Worm (Caenorhabditis elegans) whole organism, L4 larva: ENCODE results near the gene sri-36.
"Not testable (repeated sequence)": the region's sequence is repeated elsewhere in the genome, so short reads cannot be mapped to it uniquely, and the experiment has no call there.

Source experiments
- F49E8.2 ChIP-seq: sonication (generic microtip); optimal IDR thresholded peaks from 2 replicates; lab custom pipeline; 2016; ENCODE audit warnings: missing compliant biosample characterization, mild to moderate bottlenecking, missing genetic modification characterization, borderline replicate concordance
- R02D3.7 ChIP-seq: fragments of 150-350 bp; sonication (generic microtip); optimal IDR thresholded peaks from 3 replicates; lab custom pipeline; 2014; ENCODE audit warnings: missing biosample characterization, missing genetic modification characterization
- ZK337.2 ChIP-seq: fragments of 200-800 bp; sonication (Bioruptor generic); IDR thresholded peaks from 2 replicates; pipeline ENCODE4 v1.3.6; 2022; ENCODE audit warnings: missing genetic modification reagents, missing genetic modification characterization, missing compliant biosample characterization
- aha-1 ChIP-seq: fragments of 150-350 bp; peaks from one replicate; lab custom pipeline; 2014; ENCODE audit warnings: missing biosample characterization, missing genetic modification characterization
- aly-2 ChIP-seq: sonication (generic microtip); optimal IDR thresholded peaks from 2 replicates; lab custom pipeline; 2018; ENCODE audit warnings: missing biosample characterization, missing genetic modification characterization
- ceh-62 ChIP-seq: sonication (generic microtip); optimal IDR thresholded peaks from 2 replicates; lab custom pipeline; 2017; ENCODE audit warnings: missing biosample characterization, missing genetic modification characterization
- cey-2 ChIP-seq: sonication (generic microtip); optimal IDR thresholded peaks from 3 replicates; lab custom pipeline; 2017; ENCODE audit warnings: missing genetic modification characterization, mild to moderate bottlenecking, missing compliant biosample characterization, antibody characterized with exemption, borderline replicate concordance; ENCODE audit not compliant: insufficient read depth
- ctbp-1 ChIP-seq: fragments of 200-800 bp; sonication (Bioruptor generic); IDR thresholded peaks from 2 replicates; pipeline ENCODE4 v1.3.6; 2022; ENCODE audit warnings: missing genetic modification reagents, missing genetic modification characterization, missing compliant biosample characterization
- daf-16 ChIP-seq, 3 experiments: sonication (generic microtip); optimal IDR thresholded peaks; 2 replicates each; lab custom pipeline; 2016 to 2017; ENCODE audit warnings: missing genetic modification characterization in 3 of 3, missing genetic modification reagents in 3 of 3, mild to moderate bottlenecking in 2 of 3, missing compliant biosample characterization in 2 of 3, missing biosample characterization in 1 of 3, moderate library complexity in 1 of 3
- egl-27 ChIP-seq: sonication (generic microtip); optimal IDR thresholded peaks from 3 replicates; lab custom pipeline; 2017; ENCODE audit warnings: missing biosample characterization, missing genetic modification reagents, missing genetic modification characterization
- egl-43 ChIP-seq: fragments of 200-800 bp; sonication (Bioruptor generic); IDR thresholded peaks from 2 replicates; pipeline ENCODE4 v1.3.6; 2022; ENCODE audit warnings: missing genetic modification reagents, missing genetic modification characterization, missing compliant biosample characterization
- fos-1 ChIP-seq: fragments of 150-350 bp; optimal IDR thresholded peaks from 2 replicates; lab custom pipeline; 2014; ENCODE audit warnings: missing biosample characterization, missing genetic modification characterization
- jun-1 ChIP-seq: fragments of 150-350 bp; optimal IDR thresholded peaks from 2 replicates; lab custom pipeline; 2014; ENCODE audit warnings: missing biosample characterization, missing genetic modification reagents, missing genetic modification characterization
- lin-38 ChIP-seq: fragments of 200-800 bp; sonication (Bioruptor generic); IDR thresholded peaks from 2 replicates; pipeline ENCODE4 v1.3.6; 2022; ENCODE audit warnings: missing genetic modification reagents, missing genetic modification characterization, missing compliant biosample characterization
- madf-9 ChIP-seq: fragments of 200-800 bp; sonication (Bioruptor generic); conservative IDR thresholded peaks from 2 replicates; pipeline ENCODE4 v1.3.6; 2022; ENCODE audit warnings: missing genetic modification reagents, missing genetic modification characterization, missing compliant biosample characterization
- mdt-29 ChIP-seq: fragments of 200-800 bp; sonication (Bioruptor generic); IDR thresholded peaks from 2 replicates; pipeline ENCODE4 v1.3.6; 2022; ENCODE audit warnings: missing genetic modification reagents, missing genetic modification characterization, missing compliant biosample characterization
- mep-1 ChIP-seq: fragments of 150-350 bp; sonication (generic microtip); optimal IDR thresholded peaks from 3 replicates; lab custom pipeline; 2014; ENCODE audit warnings: missing biosample characterization, missing genetic modification characterization
- mes-2 ChIP-seq: sonication (generic microtip); optimal IDR thresholded peaks from 2 replicates; lab custom pipeline; 2016; ENCODE audit warnings: missing genotype, mild to moderate bottlenecking, missing genetic modification characterization, missing compliant biosample characterization; ENCODE audit not compliant: poor library complexity, severe bottlenecking
- mxl-3 ChIP-seq: fragments of 200-800 bp; sonication (Bioruptor generic); optimal IDR thresholded peaks from 2 replicates; lab custom pipeline; 2018; ENCODE audit warnings: mild to moderate bottlenecking, missing genetic modification characterization, missing compliant biosample characterization
- nhr-102 ChIP-seq: sonication (generic microtip); optimal IDR thresholded peaks from 2 replicates; lab custom pipeline; 2016; ENCODE audit warnings: mild to moderate bottlenecking, missing genetic modification characterization, moderate library complexity, missing compliant biosample characterization
- nhr-237 ChIP-seq: sonication (generic microtip); optimal IDR thresholded peaks from 2 replicates; lab custom pipeline; 2017; ENCODE audit warnings: missing biosample characterization, missing genetic modification characterization
- php-3 ChIP-seq: fragments of 200-800 bp; sonication (Bioruptor generic); IDR thresholded peaks from 2 replicates; pipeline ENCODE4 v1.3.6; 2022; ENCODE audit warnings: missing genetic modification reagents, missing genetic modification characterization, missing compliant biosample characterization
- saeg-2 ChIP-seq: fragments of 200-800 bp; sonication (Bioruptor generic); IDR thresholded peaks from 2 replicates; pipeline ENCODE4 v1.3.6; 2022; ENCODE audit warnings: missing genetic modification reagents, missing genetic modification characterization, missing compliant biosample characterization
- sdz-12 ChIP-seq: fragments of 200-800 bp; sonication (Bioruptor generic); optimal IDR thresholded peaks from 2 replicates; lab custom pipeline; 2018; ENCODE audit warnings: mild to moderate bottlenecking, missing genetic modification characterization, missing compliant biosample characterization
- set-16 ChIP-seq: fragments of 200-800 bp; sonication (Bioruptor generic); IDR thresholded peaks from 2 replicates; pipeline ENCODE4 v1.3.6; 2022; ENCODE audit warnings: missing genetic modification reagents, missing genetic modification characterization, missing compliant biosample characterization
- spr-1 ChIP-seq: sonication (generic microtip); optimal IDR thresholded peaks from 2 replicates; lab custom pipeline; 2016; ENCODE audit warnings: mild to moderate bottlenecking, missing genetic modification characterization, missing compliant biosample characterization
- unc-62 ChIP-seq, 3 experiments: fragments of 150-350 bp in 1 of 3; sonication (generic microtip); optimal IDR thresholded peaks in 2 of 3; peaks in 1 of 3; 1 replicate in 1 of 3; 2 replicates in 2 of 3; lab custom pipeline; 2014 to 2017; ENCODE audit warnings: missing biosample characterization in 3 of 3, missing genetic modification characterization in 3 of 3, missing genetic modification reagents in 3 of 3, missing genotype in 1 of 3
- vab-7 ChIP-seq: fragments of 200-800 bp; sonication (Bioruptor generic); IDR thresholded peaks from 2 replicates; pipeline ENCODE4 v1.3.6; 2022; ENCODE audit warnings: missing genetic modification reagents, missing genetic modification characterization, missing compliant biosample characterization
- zag-1 ChIP-seq: fragments of 150-350 bp; optimal IDR thresholded peaks from 2 replicates; lab custom pipeline; 2014; ENCODE audit warnings: missing biosample characterization, missing genetic modification characterization
- ztf-7 ChIP-seq: fragments of 150-350 bp; optimal IDR thresholded peaks from 2 replicates; lab custom pipeline; 2014; ENCODE audit warnings: missing biosample characterization, missing genetic modification characterization

The sri-36 gene

DNA sequence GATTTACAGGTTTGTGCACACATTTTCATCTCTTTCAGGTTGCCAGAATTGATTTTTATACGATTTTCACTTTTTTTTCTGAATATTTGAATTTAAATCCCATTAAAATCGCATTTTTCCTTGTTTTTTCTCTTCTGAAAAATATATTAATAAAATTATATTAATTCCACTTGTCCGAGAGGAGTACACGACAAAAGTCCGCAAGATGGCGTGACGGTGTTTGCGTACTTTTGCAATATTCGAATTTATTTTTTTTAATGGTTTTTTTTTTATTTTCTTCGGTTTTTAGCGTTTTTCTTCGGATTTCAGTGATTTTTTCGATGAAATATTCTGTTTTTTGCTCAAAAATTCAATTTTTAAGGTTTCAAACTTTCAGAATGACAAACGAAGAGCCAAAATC, 20.5 kb downstream of the sri-36 start, which contains the start of gene usp-39 (continued):
- TF ChIP-seq zag-1 (tag; lab: Kevin White, UChicago): no peak

DNA sequence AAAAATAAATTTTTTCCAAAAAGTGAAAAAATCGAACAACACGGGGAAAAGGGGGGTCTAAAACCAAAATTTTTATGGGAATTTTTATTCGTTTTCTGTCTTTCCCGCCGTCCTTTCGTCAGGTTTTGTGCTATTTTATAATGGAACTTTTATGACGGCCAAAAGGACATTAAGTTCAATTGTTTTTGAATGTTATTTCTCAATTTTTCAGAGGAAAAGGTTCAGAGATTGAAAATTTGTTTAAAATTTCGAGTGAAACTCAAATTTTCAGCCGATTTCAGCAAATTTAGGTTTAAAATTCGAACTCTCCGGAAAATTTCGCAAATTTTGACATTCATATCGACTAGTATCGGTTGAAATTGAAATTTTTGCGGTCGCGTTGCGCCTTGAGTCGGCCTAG, 21.4 kb downstream of the sri-36 start, which contains the start of gene nep-18:
Gene nep-18, minus strand, starts transcription at position 101 of the 400 bp plus-strand sequence.
- TF ChIP-seq fos-1: no peak
- TF ChIP-seq daf-16 (GFP tag; optimal IDR thresholded peaks at IDR 0.05; lab: Kevin White, UChicago): no peak
- no peak for TF ChIP-seq daf-16 (tag; optimal IDR thresholded peaks at IDR 0.05; lab: Kevin White, UChicago)
- no peak for TF ChIP-seq spr-1 (tag; lab: Kevin White, UChicago)
- TF ChIP-seq ctbp-1 (GFP tag; lab: Robert Waterston, UW): no peak
- TF ChIP-seq vab-7 (GFP tag; lab: Robert Waterston, UW): no peak
- TF ChIP-seq lin-38 (GFP tag; lab: Robert Waterston, UW): no peak
- TF ChIP-seq ZK337.2: no peak
- no peak for TF ChIP-seq egl-43 (GFP tag; lab: Robert Waterston, UW)
- TF ChIP-seq php-3 (GFP tag; lab: Robert Waterston, UW): no peak
- TF ChIP-seq, all 104 proteins: peak for 0

DNA sequence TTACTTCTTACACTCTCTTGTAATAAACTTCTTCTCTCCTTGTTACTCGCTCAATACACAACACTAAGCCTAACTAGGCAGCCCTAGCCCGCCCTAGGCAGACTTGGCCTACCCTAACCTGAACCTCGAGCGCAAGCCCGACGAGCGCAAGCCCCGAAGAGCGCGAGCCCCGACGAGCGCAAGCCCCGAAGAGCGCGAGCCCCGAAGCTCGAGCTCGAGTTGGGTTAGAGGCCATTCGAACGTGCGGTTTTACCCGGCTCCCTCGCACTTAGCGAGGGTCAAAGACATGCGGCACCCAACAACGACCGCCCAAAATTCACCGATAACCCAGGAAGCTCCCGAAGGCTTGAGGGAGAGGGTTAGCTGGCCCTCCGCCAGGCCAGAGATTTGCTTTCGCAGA, 29.0 kb downstream of the sri-36 start:
- peak; percentile 38; the same call in 1 of the 2 replicates for TF ChIP-seq egl-43 (GFP tag; lab: Robert Waterston, UW)
- TF ChIP-seq ctbp-1 (GFP tag; lab: Robert Waterston, UW): 0 out of 2 replicates have a peak, but pooled peaks have one; percentile 8
- 0 out of 2 replicates have a peak, but pooled peaks have one; percentile 15 for TF ChIP-seq php-3 (GFP tag; lab: Robert Waterston, UW)
- peak; percentile 97 for TF ChIP-seq set-16 (GFP tag; lab: Robert Waterston, UW)

DNA sequence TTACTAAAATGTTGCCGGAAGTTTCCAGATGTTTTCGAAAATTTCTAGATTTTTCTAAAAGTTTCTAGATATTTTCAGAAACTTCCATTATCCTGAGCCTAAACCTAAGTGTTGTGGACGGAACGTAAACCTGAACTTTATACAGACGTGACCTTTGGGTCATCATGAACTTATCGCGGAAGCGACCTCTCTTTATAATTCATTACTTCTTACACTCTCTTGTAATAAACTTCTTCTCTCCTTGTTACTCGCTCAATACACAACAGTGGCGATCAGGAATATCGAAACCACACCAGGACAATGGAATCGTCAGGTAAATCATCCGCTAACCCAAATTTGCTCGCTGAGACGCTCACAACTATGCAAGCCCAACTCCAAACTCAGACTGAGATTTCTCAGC, 31.7 kb downstream of the sri-36 start, which contains the start of gene K02F6.1:
Gene K02F6.1, plus strand, starts transcription at position 301 of the 400 bp plus-strand sequence.
- TF ChIP-seq mdt-29 (GFP tag; lab: Robert Waterston, UW); jun-1; ztf-7 (tag; lab: Kevin White, UChicago): not testable (repeated sequence)

DNA sequence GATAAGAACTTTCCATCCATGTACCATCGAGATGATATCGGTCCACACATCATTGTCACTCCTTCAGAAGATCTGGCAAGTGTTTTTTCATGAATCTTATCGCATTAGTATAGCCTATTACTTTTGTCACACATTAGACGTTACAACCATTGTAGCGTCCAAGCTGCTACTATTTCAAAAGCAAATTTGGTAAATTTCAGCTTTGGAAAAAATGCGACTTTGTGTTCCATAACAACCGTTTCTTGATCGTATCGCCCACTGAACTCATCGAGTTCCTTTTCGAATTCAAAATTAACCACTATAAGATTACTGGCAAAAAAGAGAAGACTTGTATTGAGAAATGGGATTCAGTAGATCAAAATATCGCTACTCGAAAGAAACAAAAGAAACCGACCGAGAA, 32.4 kb downstream of the sri-36 start:
- peak; percentile 35 for TF ChIP-seq aha-1
- no peak for TF ChIP-seq ceh-62 (tag; lab: Kevin White, UChicago)
- peak in 1 of 2 experiments; percentile 90 for TF ChIP-seq unc-62 (GFP tag; optimal IDR thresholded peaks at IDR 0.05 in 1 of 2; lab: Kevin White, UChicago)
- TF ChIP-seq unc-62 (tag; optimal IDR thresholded peaks at IDR 0.05; lab: Kevin White, UChicago): no peak

DNA sequence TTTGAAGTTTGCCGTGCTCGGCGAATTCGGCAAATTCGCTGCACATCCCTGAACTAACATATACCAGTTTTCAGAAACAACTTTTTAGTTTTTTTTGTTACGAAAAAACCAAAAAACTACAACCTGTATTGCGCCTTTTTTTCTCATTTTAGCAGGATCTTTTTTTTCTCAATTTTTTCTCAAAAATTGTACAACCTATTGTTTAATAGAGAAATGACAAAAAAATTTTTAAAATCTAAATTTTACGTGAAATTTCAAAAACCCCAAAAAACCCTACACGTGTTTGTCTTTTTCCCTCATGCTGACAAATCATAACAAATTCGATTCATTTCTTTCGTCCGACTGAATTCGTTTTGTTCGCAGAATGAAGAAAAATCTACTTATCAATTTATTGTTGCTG, 39.5 kb downstream of the sri-36 start, which contains the start of gene K02F6.3:
Gene K02F6.3, plus strand, starts transcription at position 301 of the 400 bp plus-strand sequence.
- no peak for TF ChIP-seq mep-1 (tag; lab: Kevin White, UChicago)
- no peak for TF ChIP-seq nhr-237 (tag; lab: Kevin White, UChicago)
- no peak for TF ChIP-seq aly-2
- no peak for TF ChIP-seq F49E8.2 (tag; lab: Kevin White, UChicago)
- no peak for TF ChIP-seq madf-9 (GFP tag; lab: Robert Waterston, UW)
- TF ChIP-seq egl-43 (GFP tag; lab: Robert Waterston, UW): no peak
- TF ChIP-seq mxl-3 (GFP tag; lab: Kevin White, UChicago): no peak
- no peak for TF ChIP-seq mes-2
- TF ChIP-seq R02D3.7 (tag; lab: Kevin White, UChicago): no peak
- no peak for TF ChIP-seq nhr-102 (tag; lab: Kevin White, UChicago)

DNA sequence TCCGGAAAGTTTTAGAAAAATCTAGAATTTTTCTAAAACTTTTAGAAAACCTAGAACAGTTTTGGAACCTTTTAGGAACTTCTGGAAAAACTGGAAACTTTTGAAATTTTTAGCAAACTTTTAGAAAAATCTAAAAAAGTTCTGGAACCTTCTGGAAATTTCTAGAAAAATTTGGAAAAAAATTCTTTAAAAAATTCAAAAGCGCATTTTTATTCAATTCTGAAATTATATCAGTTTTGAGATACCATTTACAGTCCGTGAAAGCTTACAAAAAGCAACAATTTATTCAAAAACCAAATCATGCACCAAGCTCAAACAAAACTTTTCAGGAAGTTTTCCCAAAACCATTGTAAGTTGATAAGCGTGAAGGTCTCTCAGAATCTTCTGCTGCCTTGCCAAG, 47.2 kb downstream of the sri-36 start, which contains the start of gene K02F6.4:
Gene K02F6.4, plus strand, starts transcription at position 301 of the 400 bp plus-strand sequence.
- TF ChIP-seq sdz-12 (GFP tag; lab: Kevin White, UChicago) (no peak), saeg-2 (GFP tag; lab: Robert Waterston, UW) (no peak), egl-27 (tag; lab: Kevin White, UChicago) (no peak), cey-2 (no peak)
